Worm (Caenorhabditis elegans) whole organism, L1 larva: ENCODE data around the gene pqn-65.

Experiments used
- ceh-8 ChIP-seq: fragments of 200-800 bp; sonication (Bioruptor generic); optimal IDR thresholded peaks from 2 replicates; lab custom pipeline; 2018; ENCODE audit warnings: mild to moderate bottlenecking, missing genetic modification characterization, moderate library complexity, missing compliant biosample characterization
- ceh-90 ChIP-seq: sonication (generic microtip); optimal IDR thresholded peaks from 2 replicates; lab custom pipeline; 2016; ENCODE audit warnings: missing genetic modification characterization, missing compliant biosample characterization
- fkh-4 ChIP-seq: sonication (generic microtip); optimal IDR thresholded peaks from 2 replicates; lab custom pipeline; 2016; ENCODE audit warnings: missing compliant biosample characterization, missing genetic modification characterization, borderline replicate concordance
- hpl-2 ChIP-seq: fragments of 150-350 bp; optimal IDR thresholded peaks from 2 replicates; lab custom pipeline; 2014; ENCODE audit warnings: missing biosample characterization, missing genetic modification reagents, missing genetic modification characterization
- lin-39 ChIP-seq: fragments of 150-350 bp; optimal IDR thresholded peaks from 2 replicates; lab custom pipeline; 2014; ENCODE audit warnings: missing biosample characterization, missing genetic modification reagents, missing genetic modification characterization
- lsy-2 ChIP-seq, 2 experiments: fragments of 150-350 bp; optimal IDR thresholded peaks; 2 replicates each; lab custom pipeline; 2014; ENCODE audit warnings: missing biosample characterization in 2 of 2, missing genetic modification characterization in 2 of 2
- mep-1 ChIP-seq: fragments of 150-350 bp; optimal IDR thresholded peaks from 2 replicates; lab custom pipeline; 2014; ENCODE audit warnings: missing biosample characterization, missing genetic modification characterization
- nhr-237 ChIP-seq: fragments of 150-350 bp; optimal IDR thresholded peaks from 2 replicates; lab custom pipeline; 2014; ENCODE audit warnings: missing biosample characterization, missing genetic modification characterization
- pqm-1 ChIP-seq: sonication (generic microtip); optimal IDR thresholded peaks from 3 replicates; lab custom pipeline; 2017; ENCODE audit warnings: missing biosample characterization, missing genetic modification characterization
- snpc-4 ChIP-seq: fragments of 150-350 bp; optimal IDR thresholded peaks from 2 replicates; lab custom pipeline; 2014; ENCODE audit warnings: missing biosample characterization, missing genetic modification characterization
- snu-23 ChIP-seq: sonication (generic microtip); optimal IDR thresholded peaks from 2 replicates; lab custom pipeline; 2016; ENCODE audit warnings: missing genetic modification characterization, missing compliant biosample characterization
- unc-62 ChIP-seq: fragments of 150-350 bp; optimal IDR thresholded peaks from 2 replicates; lab custom pipeline; 2014; ENCODE audit warnings: missing biosample characterization, missing genetic modification reagents, missing genetic modification characterization
- ztf-11 ChIP-seq, 2 experiments: sonication (generic microtip); optimal IDR thresholded peaks; 2 replicates each; lab custom pipeline; 2016 to 2017; ENCODE audit warnings: missing genetic modification characterization in 2 of 2, missing biosample characterization in 1 of 2, missing compliant biosample characterization in 1 of 2

- TF ChIP-seq ceh-90 = no peak
- TF ChIP-seq lsy-2 (tag; optimal IDR thresholded peaks at IDR 0.05; lab: Kevin White, UChicago) = no peak
- TF ChIP-seq ceh-8 (GFP tag; lab: Kevin White, UChicago) = no peak
- no peak for TF ChIP-seq ztf-11 (tag; optimal IDR thresholded peaks at IDR 0.05; lab: Kevin White, UChicago)
- no peak for TF ChIP-seq hpl-2 (GFP tag; lab: Kevin White, UChicago)
- TF ChIP-seq snpc-4 (tag; lab: Kevin White, UChicago) = no peak
- no peak for TF ChIP-seq snu-23
- TF ChIP-seq fkh-4 (tag; lab: Kevin White, UChicago) = no peak
- no peak for TF ChIP-seq mep-1 (tag; lab: Kevin White, UChicago)
- TF ChIP-seq unc-62 (GFP tag; lab: Kevin White, UChicago) = no peak
- no peak for TF ChIP-seq pqm-1
- TF ChIP-seq nhr-237 (tag; lab: Kevin White, UChicago) = no peak
- TF ChIP-seq lin-39 (tag; lab: Kevin White, UChicago) = no peak
Measured at ce11 chrX:4654057-4654456, 34.6 kb upstream of the pqn-65 start, which contains the start of gene ceh-1.
